Fruit fly (Drosophila melanogaster) Kc167 (cell line): ENCODE measurements around the gene CG3739.

Experiments used
- Sin3A ChIP-seq: fragments of >200 bp; optimal IDR thresholded peaks from 2 replicates; lab custom pipeline; 2018; ENCODE audit warnings: missing external identifiers
- h ChIP-seq: fragments of >200 bp; optimal IDR thresholded peaks from 3 replicates; lab custom pipeline; 2018; ENCODE audit warnings: missing external identifiers
- psq ChIP-seq: fragments of >200 bp; optimal IDR thresholded peaks from 2 replicates; lab custom pipeline; 2017; ENCODE audit warnings: missing external identifiers
- ttk ChIP-seq: sonication (Bioruptor generic); optimal IDR thresholded peaks from 2 replicates; lab custom pipeline; 2017; ENCODE audit warnings: missing external identifiers

DNA sequence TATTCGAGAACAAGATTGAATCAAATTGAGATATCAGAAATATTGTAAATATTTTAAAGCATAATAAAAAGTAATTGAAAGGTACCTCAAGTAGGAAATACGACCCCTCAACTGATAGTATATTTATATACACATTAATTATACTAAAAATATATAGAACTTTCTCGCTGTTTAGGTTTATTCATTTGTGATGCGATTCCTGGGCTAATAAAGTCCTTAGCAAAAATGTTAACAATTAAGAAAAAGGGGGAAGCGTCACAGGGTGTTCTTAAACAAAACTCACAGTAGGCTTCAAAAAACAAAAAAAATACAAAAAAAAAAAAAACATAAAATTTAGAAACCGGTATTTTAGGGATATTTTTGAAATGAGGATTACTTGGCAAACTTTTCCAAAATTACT, 39.4 kb upstream of the CG3739 start, which contains the start of gene CG43203:
- TF ChIP-seq h (lab: Kevin White, UChicago) (no peak), psq (lab: Kevin White, UChicago) (no peak), Sin3A (no peak), ttk (lab: Kevin White, UChicago) (no peak)
